Fruit fly (Drosophila melanogaster) whole organism, pupa: ENCODE data around the gene CG3704.

Source experiments
- CG10348 ChIP-seq: fragments of 200-800 bp; sonication (Bioruptor generic); IDR thresholded peaks from 2 replicates; pipeline ENCODE4 v1.3.6; 2022; ENCODE audit warnings: missing biosample characterization, missing genetic modification characterization
- CG12605 ChIP-seq: fragments of 200-800 bp; sonication (Bioruptor generic); IDR thresholded peaks from 2 replicates; pipeline ENCODE4 v1.3.6; 2022; ENCODE audit warnings: missing biosample characterization, missing genetic modification characterization
- CG13204 ChIP-seq: fragments of 200-800 bp; sonication (Bioruptor generic); optimal IDR thresholded peaks from 2 replicates; lab custom pipeline; 2018; ENCODE audit warnings: missing biosample characterization, mild to moderate bottlenecking, missing genetic modification characterization, moderate library complexity
- CG14655 ChIP-seq: fragments of 200-800 bp; sonication (Bioruptor generic); optimal IDR thresholded peaks from 3 replicates; lab custom pipeline; 2017; ENCODE audit warnings: mild to moderate bottlenecking, missing biosample characterization, missing genetic modification reagents, missing genetic modification characterization
- CG15710 ChIP-seq: fragments of 200-800 bp; sonication (Bioruptor generic); optimal IDR thresholded peaks from 2 replicates; lab custom pipeline; 2018; ENCODE audit warnings: missing biosample characterization, mild to moderate bottlenecking, missing genetic modification characterization, moderate library complexity
- CG17806 ChIP-seq: fragments of 200-800 bp; sonication (Bioruptor generic); optimal IDR thresholded peaks from 2 replicates; lab custom pipeline; 2018; ENCODE audit warnings: missing biosample characterization, mild to moderate bottlenecking, missing genetic modification characterization, moderate library complexity
- CG32121 ChIP-seq: fragments of 200-800 bp; sonication (Bioruptor generic); IDR thresholded peaks from 2 replicates; pipeline ENCODE4 v1.3.6; 2022; ENCODE audit warnings: missing biosample characterization, missing genetic modification characterization
- CG34367 ChIP-seq: fragments of 200-800 bp; sonication (Bioruptor generic); optimal IDR thresholded peaks from 2 replicates; lab custom pipeline; 2018; ENCODE audit warnings: missing biosample characterization, mild to moderate bottlenecking, missing genetic modification characterization
- CG4496 ChIP-seq: fragments of 200-800 bp; sonication (Bioruptor generic); IDR thresholded peaks from 3 replicates; pipeline ENCODE4 v1.3.6; 2022; ENCODE audit warnings: missing biosample characterization, missing genetic modification characterization
- CG8159 ChIP-seq: fragments of 200-800 bp; sonication (Bioruptor generic); optimal IDR thresholded peaks from 3 replicates; lab custom pipeline; 2018; ENCODE audit warnings: missing biosample characterization, mild to moderate bottlenecking, missing genetic modification characterization, moderate library complexity
- CG8301 ChIP-seq: fragments of 200-800 bp; sonication (Bioruptor generic); optimal IDR thresholded peaks from 2 replicates; lab custom pipeline; 2018; ENCODE audit warnings: missing biosample characterization, mild to moderate bottlenecking, missing genetic modification characterization
- CG9948 ChIP-seq: fragments of 200-800 bp; sonication (Bioruptor generic); optimal IDR thresholded peaks from 2 replicates; lab custom pipeline; 2018; ENCODE audit warnings: missing biosample characterization, mild to moderate bottlenecking, missing genetic modification characterization, moderate library complexity
- D1 ChIP-seq: fragments of 200-800 bp; sonication (Bioruptor generic); optimal IDR thresholded peaks from 2 replicates; lab custom pipeline; 2018; ENCODE audit warnings: missing biosample characterization, mild to moderate bottlenecking, missing genetic modification characterization, moderate library complexity
- EcR ChIP-seq: fragments of 200-800 bp; sonication (Bioruptor generic); optimal IDR thresholded peaks from 3 replicates; lab custom pipeline; 2019; ENCODE audit warnings: missing biosample characterization, missing genetic modification characterization, mild to moderate bottlenecking, moderate library complexity, missing genetic modification reagents
- Ets98B ChIP-seq: fragments of 200-800 bp; sonication (Bioruptor generic); IDR thresholded peaks from 2 replicates; pipeline ENCODE4 v1.3.6; 2022; ENCODE audit warnings: missing biosample characterization, missing genetic modification characterization
- Pif1A ChIP-seq: fragments of 200-800 bp; sonication (Bioruptor generic); optimal IDR thresholded peaks from 3 replicates; lab custom pipeline; 2016; ENCODE audit warnings: missing biosample characterization, missing genetic modification characterization
- Pif1B ChIP-seq: fragments of 200-800 bp; sonication (Bioruptor generic); optimal IDR thresholded peaks from 3 replicates; lab custom pipeline; 2016; ENCODE audit warnings: missing biosample characterization, missing genetic modification characterization
- Snoo ChIP-seq: fragments of 200-800 bp; sonication (Bioruptor generic); optimal IDR thresholded peaks from 3 replicates; lab custom pipeline; 2017; ENCODE audit warnings: missing biosample characterization, mild to moderate bottlenecking, missing genetic modification characterization, inconsistent platforms
- fd96Ca ChIP-seq: fragments of 200-800 bp; sonication (Bioruptor generic); IDR thresholded peaks from 3 replicates; pipeline ENCODE4 v1.3.6; 2022; ENCODE audit warnings: missing biosample characterization, missing genetic modification characterization
- gl ChIP-seq: fragments of 200-800 bp; sonication (Bioruptor generic); optimal IDR thresholded peaks from 2 replicates; lab custom pipeline; 2018; ENCODE audit warnings: missing biosample characterization, mild to moderate bottlenecking, missing genetic modification characterization
- rn ChIP-seq: fragments of 200-800 bp; sonication (Bioruptor generic); IDR thresholded peaks from 2 replicates; pipeline ENCODE4 v1.3.6; 2022; ENCODE audit warnings: missing biosample characterization, missing genetic modification characterization

CG3704 gene

DNA sequence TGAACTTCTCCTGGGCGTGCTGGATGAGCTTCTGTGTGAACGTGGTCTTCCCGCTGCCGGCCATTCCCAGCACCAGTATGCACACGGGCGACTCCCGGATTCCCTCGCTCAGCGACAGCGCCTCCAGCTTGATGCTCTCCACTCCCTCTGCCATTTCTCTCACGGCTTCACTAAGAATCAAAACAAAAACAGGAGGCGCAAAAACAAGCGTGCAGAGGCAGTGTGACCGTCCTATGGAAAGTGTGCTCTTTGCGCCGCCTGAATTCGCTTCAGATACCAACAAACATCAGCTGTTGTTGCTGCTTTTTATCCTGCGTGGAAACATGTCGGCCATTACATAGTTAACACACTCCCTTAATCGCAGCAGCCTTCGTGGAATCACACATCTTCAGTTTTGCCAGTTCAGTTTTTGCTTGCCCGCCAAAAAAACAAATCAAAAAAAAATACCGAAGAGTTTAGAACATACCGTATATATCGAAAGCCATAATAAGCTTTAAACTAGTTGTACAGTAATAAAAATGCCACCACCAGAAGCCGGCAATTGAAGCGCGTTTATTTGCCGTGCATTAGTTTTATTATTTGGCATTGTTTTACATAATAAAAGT lies at the start of gene CG3704, which contains the start of gene mus81:
CG3704 (minus strand) TSS at position 226 of the 605 bp plus-strand sequence.
mus81 (plus strand) TSS at position 496 of the 605 bp plus-strand sequence.
- TF ChIP-seq CG4496 (GFP tag; lab: Robert Waterston, UW) (no peak), CG8301 (tag; lab: Kevin White, UChicago) (no peak), fd96Ca (GFP tag; lab: Robert Waterston, UW) (no peak), gl (no peak), CG13204 (GFP tag; lab: Kevin White, UChicago) (no peak), CG10348 (GFP tag; lab: Robert Waterston, UW) (no peak), CG8159 (no peak), Pif1A (GFP tag; lab: Kevin White, UChicago) (no peak), CG12605 (GFP tag; lab: Robert Waterston, UW) (no peak), Ets98B (GFP tag; lab: Robert Waterston, UW) (no peak), EcR (GFP tag; lab: Kevin White, UChicago) (no peak), CG34367 (tag; lab: Kevin White, UChicago) (no peak), CG9948 (tag; lab: Kevin White, UChicago) (no peak)

DNA sequence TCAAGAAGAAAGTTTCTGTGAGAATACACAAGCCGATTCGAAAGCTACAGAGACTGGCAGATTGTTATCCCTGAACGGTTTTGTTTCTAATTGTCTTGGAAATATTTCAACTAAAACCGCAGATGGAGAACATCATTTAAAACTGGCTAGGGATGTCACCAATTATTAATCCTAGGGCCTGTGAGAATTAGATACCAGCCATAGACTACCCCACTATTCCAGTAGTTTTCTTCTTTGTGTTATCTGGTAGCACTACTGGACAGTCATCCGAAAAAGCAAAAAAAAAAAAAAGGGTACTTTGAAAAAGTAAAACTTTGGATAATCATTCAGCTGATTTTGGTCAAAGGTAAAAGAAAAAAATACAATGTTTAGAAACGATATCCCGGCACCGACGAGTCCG lies 49.6 kb upstream of the CG3704 start, which contains the start of gene CG18823:
CG18823 (plus strand) TSS at position 301 of the 400 bp plus-strand sequence.
- TF ChIP-seq Pif1A (GFP tag; lab: Kevin White, UChicago), result no peak
- TF ChIP-seq Snoo (tag; lab: Kevin White, UChicago), result no peak
- no peak for TF ChIP-seq gl
- TF ChIP-seq D1 (tag; lab: Kevin White, UChicago), result no peak
- no peak for TF ChIP-seq CG8301 (tag; lab: Kevin White, UChicago)
- TF ChIP-seq CG13204 (GFP tag; lab: Kevin White, UChicago), result no peak
- TF ChIP-seq CG10348 (GFP tag; lab: Robert Waterston, UW), result no peak
- no peak for TF ChIP-seq CG15710 (tag; lab: Kevin White, UChicago)
- no peak for TF ChIP-seq CG12605 (GFP tag; lab: Robert Waterston, UW)
- no peak for TF ChIP-seq CG17806 (tag; lab: Kevin White, UChicago)
- TF ChIP-seq fd96Ca (GFP tag; lab: Robert Waterston, UW), result no peak
- TF ChIP-seq CG34367 (tag; lab: Kevin White, UChicago), result no peak
- no peak for TF ChIP-seq CG14655 (GFP tag; lab: Kevin White, UChicago)

dm6 chrX:985911-986310 lies 45.3 kb upstream of the CG3704 start:
- TF ChIP-seq rn (GFP tag; lab: Robert Waterston, UW) (no peak), CG8301 (tag; lab: Kevin White, UChicago) (no peak), CG15710 (tag; lab: Kevin White, UChicago) (no peak), CG13204 (GFP tag; lab: Kevin White, UChicago) (no peak), Pif1A (GFP tag; lab: Kevin White, UChicago) (no peak), CG8159 (no peak), CG32121 (GFP tag; lab: Robert Waterston, UW) (no peak), CG12605 (GFP tag; lab: Robert Waterston, UW) (no peak), fd96Ca (GFP tag; lab: Robert Waterston, UW) (no peak), Ets98B (GFP tag; lab: Robert Waterston, UW) (no peak), CG10348 (GFP tag; lab: Robert Waterston, UW) (no peak), CG14655 (GFP tag; lab: Kevin White, UChicago) (no peak), D1 (tag; lab: Kevin White, UChicago) (no peak), Pif1B (GFP tag; lab: Kevin White, UChicago) (no peak), CG17806 (tag; lab: Kevin White, UChicago) (no peak), EcR (GFP tag; lab: Kevin White, UChicago) (no peak)

DNA sequence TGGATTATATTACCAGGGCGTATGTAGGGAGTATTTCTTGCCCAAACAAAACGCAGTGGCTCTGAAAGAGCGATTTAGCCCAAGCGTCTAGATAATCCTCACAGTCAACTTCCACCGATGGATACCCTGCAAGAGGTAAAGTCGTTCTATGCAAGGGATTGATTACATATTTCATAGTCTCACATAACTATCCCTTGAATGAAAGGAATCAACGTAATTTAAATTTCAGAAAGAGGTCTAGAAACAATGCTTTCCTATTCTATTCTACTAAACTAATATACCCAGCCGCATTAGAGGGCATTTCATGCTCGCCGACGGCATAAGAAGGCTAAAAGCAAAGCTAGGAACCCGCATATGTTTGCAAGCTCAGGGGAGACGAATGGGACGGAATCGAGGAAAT lies 26.2 kb upstream of the CG3704 start:
- peak; percentile 7 for TF ChIP-seq CG14655 (GFP tag; lab: Kevin White, UChicago)
- TF ChIP-seq CG15710 (tag; lab: Kevin White, UChicago), result peak; percentile 19
- TF ChIP-seq CG8159, result peak; percentile 24
- no peak for TF ChIP-seq CG13204 (GFP tag; lab: Kevin White, UChicago)
- TF ChIP-seq, all 21 proteins: peak for 3

dm6 chrX:964012-964411 lies 23.4 kb upstream of the CG3704 start:
- no peak for TF ChIP-seq CG15710 (tag; lab: Kevin White, UChicago)
- no peak for TF ChIP-seq CG4496 (GFP tag; lab: Robert Waterston, UW)
- no peak for TF ChIP-seq CG12605 (GFP tag; lab: Robert Waterston, UW)
- TF ChIP-seq CG14655 (GFP tag; lab: Kevin White, UChicago), result no peak
- TF ChIP-seq Pif1B (GFP tag; lab: Kevin White, UChicago), result no peak
- TF ChIP-seq CG8301 (tag; lab: Kevin White, UChicago), result no peak
- TF ChIP-seq CG8159, result no peak
- TF ChIP-seq rn (GFP tag; lab: Robert Waterston, UW), result no peak
- no peak for TF ChIP-seq D1 (tag; lab: Kevin White, UChicago)
- TF ChIP-seq fd96Ca (GFP tag; lab: Robert Waterston, UW), result no peak
- TF ChIP-seq CG34367 (tag; lab: Kevin White, UChicago), result no peak
- TF ChIP-seq CG9948 (tag; lab: Kevin White, UChicago), result no peak
- no peak for TF ChIP-seq Snoo (tag; lab: Kevin White, UChicago)

DNA sequence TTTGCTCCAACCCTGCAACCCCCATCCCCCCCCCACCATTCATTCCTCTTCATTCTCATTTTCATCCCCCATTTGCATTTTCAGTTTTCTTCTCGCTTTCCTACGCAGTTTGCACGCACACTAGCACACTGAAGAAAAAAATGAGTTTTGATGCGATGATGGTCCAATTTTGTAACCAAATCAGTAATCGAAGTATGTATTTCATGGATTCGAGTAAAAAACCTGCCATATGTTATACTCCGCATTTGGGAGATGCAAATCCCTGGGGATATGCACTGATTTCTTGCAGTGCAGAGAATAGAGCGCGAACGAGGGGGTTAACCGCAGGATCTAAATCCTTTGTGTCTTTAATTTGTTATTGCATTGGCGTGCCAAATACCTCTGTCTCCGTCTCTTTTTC lies 15.3 kb upstream of the CG3704 start:
- TF ChIP-seq D1 (tag; lab: Kevin White, UChicago), result no peak
- peak; percentile 1 for TF ChIP-seq CG9948 (tag; lab: Kevin White, UChicago)
- 0 out of 3 replicates have a peak, but pooled peaks have one; percentile 17 for TF ChIP-seq CG4496 (GFP tag; lab: Robert Waterston, UW)
- no peak for TF ChIP-seq fd96Ca (GFP tag; lab: Robert Waterston, UW)
- peak; percentile 19 for TF ChIP-seq CG14655 (GFP tag; lab: Kevin White, UChicago)
- TF ChIP-seq Pif1A (GFP tag; lab: Kevin White, UChicago), result no peak
- no peak for TF ChIP-seq CG34367 (tag; lab: Kevin White, UChicago)
- peak; percentile 15 for TF ChIP-seq CG17806 (tag; lab: Kevin White, UChicago)
- TF ChIP-seq CG8159, result peak; percentile 27
